Worm (Caenorhabditis elegans) whole organism, midembryonic: ENCODE data around the gene clec-137.

Experiments used
- flt-1 ChIP-seq: fragments of 200-800 bp; sonication (Bioruptor generic); IDR thresholded peaks from 2 replicates; pipeline ENCODE4 v1.3.6; 2022; ENCODE audit warnings: missing genetic modification characterization, missing compliant biosample characterization
- med-1 ChIP-seq: sonication (generic microtip); optimal IDR thresholded peaks from 2 replicates; lab custom pipeline; 2017; ENCODE audit warnings: missing genetic modification characterization, mild to moderate bottlenecking, missing compliant biosample characterization, antibody characterized with exemption, missing genetic modification reagents; ENCODE audit not compliant: insufficient read depth
- ref-1 ChIP-seq: fragments of 200-800 bp; sonication (Bioruptor generic); conservative IDR thresholded peaks from 2 replicates; pipeline ENCODE4 v1.3.6; 2022; ENCODE audit warnings: missing genetic modification reagents, missing genetic modification characterization, missing compliant biosample characterization
- ztf-23 ChIP-seq: fragments of 200-800 bp; sonication (Bioruptor generic); IDR thresholded peaks from 2 replicates; pipeline ENCODE4 v1.3.6; 2022; ENCODE audit warnings: missing genetic modification reagents, missing genetic modification characterization, missing compliant biosample characterization

- TF ChIP-seq ztf-23 (GFP tag; lab: Robert Waterston, UW) = no peak
- TF ChIP-seq flt-1 (GFP tag; lab: Robert Waterston, UW) = no peak
- no peak for TF ChIP-seq ref-1 (GFP tag; lab: Robert Waterston, UW)
- no peak for TF ChIP-seq med-1 (GFP tag; lab: Kevin White, UChicago)
Measured at ce11 chrII:4590660-4591059, 27.2 kb downstream of the clec-137 start.
